Worm (Caenorhabditis elegans) whole organism, L1 larva: ENCODE measurements around the gene C13A2.1.

Source experiments
- fos-1 ChIP-seq: fragments of 150-350 bp; optimal IDR thresholded peaks from 2 replicates; lab custom pipeline; 2014; ENCODE audit warnings: missing biosample characterization, missing genetic modification characterization
- zag-1 ChIP-seq: fragments of 150-350 bp; optimal IDR thresholded peaks from 2 replicates; lab custom pipeline; 2014; ENCODE audit warnings: missing biosample characterization, missing genetic modification characterization

DNA sequence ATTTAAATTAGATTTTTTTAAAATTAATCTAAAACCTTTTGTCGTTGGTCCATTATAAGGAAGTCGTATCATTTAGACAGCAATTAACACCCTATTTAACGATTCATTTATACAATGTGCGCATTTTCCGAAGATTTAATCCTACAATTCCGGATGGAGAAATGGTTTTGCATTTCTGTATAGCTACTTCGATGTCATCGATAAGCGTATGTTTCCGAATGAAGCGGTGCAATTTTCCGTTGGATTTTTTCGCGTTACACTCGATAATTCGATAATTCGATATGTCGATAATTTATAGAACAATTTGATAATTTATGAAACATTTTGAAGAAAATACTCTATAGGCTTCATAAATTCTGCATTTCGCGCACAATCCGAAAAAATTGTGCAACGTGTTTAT lies 13.8 kb upstream of the C13A2.1 start, which contains the start of gene C13A2.10:
- TF ChIP-seq zag-1 (tag; lab: Kevin White, UChicago) (no peak), fos-1 (tag; lab: Kevin White, UChicago) (no peak)
